Worm (Caenorhabditis elegans) whole organism, L4 larva: ENCODE results near the gene wapl-1.

Experiments used
- D1046.2 ChIP-seq: fragments of 200-800 bp; sonication (Bioruptor generic); IDR thresholded peaks from 2 replicates; pipeline ENCODE4 v1.3.6; 2022; ENCODE audit warnings: missing genetic modification characterization, missing compliant biosample characterization
- F44E2.7 ChIP-seq: fragments of 200-800 bp; sonication (Bioruptor generic); IDR thresholded peaks from 2 replicates; pipeline ENCODE4 v2.1.2; 2022; ENCODE audit warnings: missing genetic modification characterization, missing compliant biosample characterization
- Y105C5A.15 ChIP-seq: fragments of 200-800 bp; sonication (Bioruptor generic); IDR thresholded peaks from 2 replicates; pipeline ENCODE4 v1.3.6; 2022; ENCODE audit warnings: missing genetic modification characterization, missing compliant biosample characterization
- Y5F2A.4 ChIP-seq: fragments of 200-800 bp; sonication (Bioruptor generic); optimal IDR thresholded peaks from 2 replicates; lab custom pipeline; 2018; ENCODE audit warnings: mild to moderate bottlenecking, missing genetic modification characterization, missing compliant biosample characterization
- aha-1 ChIP-seq: fragments of 150-350 bp; peaks from one replicate; lab custom pipeline; 2014; ENCODE audit warnings: missing biosample characterization, missing genetic modification characterization
- aly-2 ChIP-seq: sonication (generic microtip); optimal IDR thresholded peaks from 2 replicates; lab custom pipeline; 2018; ENCODE audit warnings: missing biosample characterization, missing genetic modification characterization
- arid-1 ChIP-seq: fragments of 200-800 bp; sonication (Bioruptor generic); conservative IDR thresholded peaks from 2 replicates; pipeline ENCODE4 v1.3.6; 2022; ENCODE audit warnings: missing genetic modification reagents, missing genetic modification characterization, missing compliant biosample characterization
- ceh-32 ChIP-seq: sonication (generic microtip); optimal IDR thresholded peaks from 2 replicates; lab custom pipeline; 2016; ENCODE audit warnings: mild to moderate bottlenecking, missing genetic modification characterization, missing compliant biosample characterization; ENCODE audit not compliant: poor library complexity
- ces-1 ChIP-seq: fragments of 150-350 bp; sonication (generic microtip); optimal IDR thresholded peaks from 4 replicates; lab custom pipeline; 2014; ENCODE audit warnings: missing biosample characterization, missing genetic modification reagents, missing genetic modification characterization
- cey-2 ChIP-seq: sonication (generic microtip); optimal IDR thresholded peaks from 3 replicates; lab custom pipeline; 2017; ENCODE audit warnings: missing genetic modification characterization, mild to moderate bottlenecking, missing compliant biosample characterization, antibody characterized with exemption, borderline replicate concordance; ENCODE audit not compliant: insufficient read depth
- daf-12 ChIP-seq: fragments of 150-350 bp; optimal IDR thresholded peaks from 2 replicates; lab custom pipeline; 2014; ENCODE audit warnings: missing biosample characterization, missing genetic modification reagents, missing genetic modification characterization
- daf-16 ChIP-seq, 3 experiments: sonication (generic microtip); optimal IDR thresholded peaks; 2 replicates each; lab custom pipeline; 2016 to 2017; ENCODE audit warnings: missing genetic modification characterization in 3 of 3, missing genetic modification reagents in 3 of 3, mild to moderate bottlenecking in 2 of 3, missing compliant biosample characterization in 2 of 3, missing biosample characterization in 1 of 3, moderate library complexity in 1 of 3
- dmd-8 ChIP-seq: fragments of 200-800 bp; sonication (Bioruptor generic); IDR thresholded peaks from 2 replicates; pipeline ENCODE4 v1.3.6; 2022; ENCODE audit warnings: missing genetic modification characterization, missing compliant biosample characterization
- dve-1 ChIP-seq: sonication (generic microtip); optimal IDR thresholded peaks from 2 replicates; lab custom pipeline; 2017; ENCODE audit warnings: antibody characterized with exemption, mild to moderate bottlenecking, missing genetic modification characterization, missing compliant biosample characterization; ENCODE audit not compliant: insufficient read depth
- egl-43 ChIP-seq: fragments of 200-800 bp; sonication (Bioruptor generic); IDR thresholded peaks from 2 replicates; pipeline ENCODE4 v1.3.6; 2022; ENCODE audit warnings: missing genetic modification reagents, missing genetic modification characterization, missing compliant biosample characterization
- hif-1 ChIP-seq, 2 experiments: sonication (generic microtip); optimal IDR thresholded peaks; 2 replicates each; lab custom pipeline; 2016 to 2017; ENCODE audit warnings: missing compliant biosample characterization in 2 of 2, missing genetic modification characterization in 2 of 2, missing genetic modification reagents in 2 of 2, missing genotype in 2 of 2, mild to moderate bottlenecking in 1 of 2
- hlh-11 ChIP-seq: fragments of 200-800 bp; sonication (Bioruptor generic); optimal IDR thresholded peaks from 2 replicates; lab custom pipeline; 2018; ENCODE audit warnings: mild to moderate bottlenecking, missing genetic modification characterization, missing compliant biosample characterization
- hmg-1.1 ChIP-seq: fragments of 200-800 bp; sonication (Bioruptor generic); IDR thresholded peaks from 2 replicates; pipeline ENCODE4 v1.3.6; 2022; ENCODE audit warnings: missing genetic modification reagents, missing genetic modification characterization, missing compliant biosample characterization
- lin-39 ChIP-seq: fragments of 150-350 bp; optimal IDR thresholded peaks from 2 replicates; lab custom pipeline; 2014; ENCODE audit warnings: missing biosample characterization, missing genetic modification reagents, missing genetic modification characterization
- lsy-2 ChIP-seq, 2 experiments: fragments of 150-350 bp in 1 of 2; sonication (generic microtip) in 1 of 2; optimal IDR thresholded peaks; 2 replicates each; lab custom pipeline; 2014 to 2017; ENCODE audit warnings: missing biosample characterization in 2 of 2, missing genetic modification characterization in 2 of 2
- mdl-1 ChIP-seq, 2 experiments: fragments of 150-350 bp in 1 of 2; sonication (generic microtip) in 1 of 2; optimal IDR thresholded peaks; 2 replicates each; lab custom pipeline; 2014 to 2017; ENCODE audit warnings: missing biosample characterization in 2 of 2, missing genetic modification characterization in 2 of 2
- mep-1 ChIP-seq: fragments of 150-350 bp; sonication (generic microtip); optimal IDR thresholded peaks from 3 replicates; lab custom pipeline; 2014; ENCODE audit warnings: missing biosample characterization, missing genetic modification characterization
- mxl-2 ChIP-seq: fragments of 200-800 bp; sonication (Bioruptor generic); conservative IDR thresholded peaks from 2 replicates; pipeline ENCODE4 v1.3.6; 2022; ENCODE audit warnings: missing genetic modification reagents, missing genetic modification characterization, missing compliant biosample characterization
- mxl-3 ChIP-seq: fragments of 200-800 bp; sonication (Bioruptor generic); optimal IDR thresholded peaks from 2 replicates; lab custom pipeline; 2018; ENCODE audit warnings: mild to moderate bottlenecking, missing genetic modification characterization, missing compliant biosample characterization
- nhr-28 ChIP-seq: fragments of 150-350 bp; optimal IDR thresholded peaks from 2 replicates; lab custom pipeline; 2014; ENCODE audit warnings: missing biosample characterization, missing genetic modification characterization
- nhr-41 ChIP-seq: fragments of 200-800 bp; sonication (Bioruptor generic); IDR thresholded peaks from 2 replicates; pipeline ENCODE4 v1.3.6; 2022; ENCODE audit warnings: missing genetic modification reagents, missing genetic modification characterization, missing compliant biosample characterization
- nhr-48 ChIP-seq: sonication (generic microtip); optimal IDR thresholded peaks from 2 replicates; lab custom pipeline; 2016; ENCODE audit warnings: mild to moderate bottlenecking, missing genetic modification characterization, missing compliant biosample characterization
- nhr-77 ChIP-seq: fragments of 150-350 bp; optimal IDR thresholded peaks from 2 replicates; lab custom pipeline; 2014; ENCODE audit warnings: missing biosample characterization, missing genetic modification characterization
- pha-4 ChIP-seq, 2 experiments: fragments of 150-350 bp in 1 of 2; fragments of 200-800 bp in 1 of 2; sonication (Bioruptor generic) in 1 of 2; IDR thresholded peaks in 1 of 2; optimal IDR thresholded peaks in 1 of 2; 2 replicates each; pipeline versions ENCODE4 v1.3.6 to Lab custom; 2014 to 2022; ENCODE audit warnings: missing genetic modification characterization in 2 of 2, missing genetic modification reagents in 2 of 2, missing biosample characterization in 1 of 2, missing compliant biosample characterization in 1 of 2
- pqm-1 ChIP-seq: sonication (generic microtip); optimal IDR thresholded peaks from 2 replicates; lab custom pipeline; 2017; ENCODE audit warnings: missing biosample characterization, missing genetic modification characterization
- rbr-2 ChIP-seq: sonication (generic microtip); optimal IDR thresholded peaks from 2 replicates; lab custom pipeline; 2016; ENCODE audit warnings: missing genotype, missing genetic modification characterization, missing compliant biosample characterization
- sdz-12 ChIP-seq: fragments of 200-800 bp; sonication (Bioruptor generic); optimal IDR thresholded peaks from 2 replicates; lab custom pipeline; 2018; ENCODE audit warnings: mild to moderate bottlenecking, missing genetic modification characterization, missing compliant biosample characterization
- set-16 ChIP-seq: fragments of 200-800 bp; sonication (Bioruptor generic); IDR thresholded peaks from 2 replicates; pipeline ENCODE4 v1.3.6; 2022; ENCODE audit warnings: missing genetic modification reagents, missing genetic modification characterization, missing compliant biosample characterization
- skn-1 ChIP-seq: fragments of 150-350 bp; optimal IDR thresholded peaks from 2 replicates; lab custom pipeline; 2014; ENCODE audit warnings: missing biosample characterization, missing genetic modification characterization
- spr-1 ChIP-seq: sonication (generic microtip); optimal IDR thresholded peaks from 2 replicates; lab custom pipeline; 2016; ENCODE audit warnings: mild to moderate bottlenecking, missing genetic modification characterization, missing compliant biosample characterization
- tag-97 ChIP-seq: fragments of 200-800 bp; sonication (Bioruptor generic); IDR thresholded peaks from 2 replicates; pipeline ENCODE4 v1.3.6; 2022; ENCODE audit warnings: missing genetic modification characterization, missing compliant biosample characterization
- tra-1 ChIP-seq: fragments of 200-800 bp; sonication (Bioruptor generic); IDR thresholded peaks from 2 replicates; pipeline ENCODE4 v1.3.6; 2022; ENCODE audit warnings: missing genetic modification reagents, missing genetic modification characterization, missing compliant biosample characterization
- unc-62 ChIP-seq, 3 experiments: fragments of 150-350 bp in 1 of 3; sonication (generic microtip); optimal IDR thresholded peaks in 2 of 3; peaks in 1 of 3; 1 replicate in 1 of 3; 2 replicates in 2 of 3; lab custom pipeline; 2014 to 2017; ENCODE audit warnings: missing biosample characterization in 3 of 3, missing genetic modification characterization in 3 of 3, missing genetic modification reagents in 3 of 3, missing genotype in 1 of 3
- vab-7 ChIP-seq: fragments of 200-800 bp; sonication (Bioruptor generic); IDR thresholded peaks from 2 replicates; pipeline ENCODE4 v1.3.6; 2022; ENCODE audit warnings: missing genetic modification reagents, missing genetic modification characterization, missing compliant biosample characterization
- zfp-3 ChIP-seq: fragments of 200-800 bp; sonication (Bioruptor generic); conservative IDR thresholded peaks from 2 replicates; pipeline ENCODE4 v1.3.6; 2022; ENCODE audit warnings: missing genetic modification reagents, missing genetic modification characterization, missing compliant biosample characterization

The wapl-1 gene

ce11 chrIV:4398420-4398819, 47.1 kb downstream of the wapl-1 start (continued):
- TF ChIP-seq Y105C5A.15: no peak
- no peak for TF ChIP-seq spr-1 (tag; lab: Kevin White, UChicago)
- no peak for TF ChIP-seq nhr-48 (tag; lab: Kevin White, UChicago)
- TF ChIP-seq mep-1 (tag; lab: Kevin White, UChicago): peak; percentile 39
- no peak for TF ChIP-seq Y5F2A.4 (GFP tag; lab: Kevin White, UChicago)
- TF ChIP-seq skn-1 (tag; lab: Kevin White, UChicago): no peak
- peak; percentile 46 for TF ChIP-seq hmg-1.1
- TF ChIP-seq D1046.2 (GFP tag; lab: Robert Waterston, UW): no peak
- peak; percentile 64 for TF ChIP-seq set-16 (GFP tag; lab: Robert Waterston, UW)
- TF ChIP-seq lin-39 (tag; lab: Kevin White, UChicago): no peak
- TF ChIP-seq ceh-32: no peak
- no peak for TF ChIP-seq zfp-3 (GFP tag; lab: Robert Waterston, UW)
- TF ChIP-seq nhr-77 (tag; lab: Kevin White, UChicago): no peak
- TF ChIP-seq egl-43: peak; percentile 37; the same call in 1 of the 2 replicates
- no peak for TF ChIP-seq F44E2.7
- no peak for TF ChIP-seq unc-62 (GFP tag; optimal IDR thresholded peaks at IDR 0.05 in 1 of 2; lab: Kevin White, UChicago)
- no peak for TF ChIP-seq unc-62 (tag; optimal IDR thresholded peaks at IDR 0.05; lab: Kevin White, UChicago)
- no peak for TF ChIP-seq tra-1 (GFP tag; lab: Robert Waterston, UW)

- no peak for TF ChIP-seq aly-2 (tag; lab: Kevin White, UChicago)
- TF ChIP-seq aha-1 (tag; lab: Kevin White, UChicago): peak; percentile 24
- no peak for TF ChIP-seq arid-1
These were observed 48.0 kb downstream of the wapl-1 start for ce11 chrIV:4397586-4397985.

DNA sequence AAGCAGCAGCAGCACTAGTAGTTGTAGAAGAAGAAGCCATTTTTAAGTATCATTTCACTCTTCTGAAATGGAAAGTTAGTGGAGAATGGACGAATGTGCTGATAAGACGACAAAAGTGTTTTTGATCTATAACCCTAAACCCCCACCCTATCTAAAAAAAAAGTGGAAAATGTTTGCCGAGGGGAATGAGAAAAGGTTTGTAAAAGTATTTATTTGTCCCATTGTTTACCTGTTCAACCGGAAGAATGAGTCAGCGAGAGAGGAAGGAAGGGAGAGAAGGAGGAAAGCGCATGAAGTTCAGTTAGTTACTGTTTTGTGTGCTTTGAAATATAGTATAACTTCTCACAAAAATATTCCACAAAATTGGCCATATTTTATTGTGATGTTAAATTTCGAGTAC, 48.4 kb downstream of the wapl-1 start:
- TF ChIP-seq pqm-1 (tag; lab: Kevin White, UChicago): peak; percentile 18
- no peak for TF ChIP-seq vab-7 (GFP tag; lab: Robert Waterston, UW)
- TF ChIP-seq dve-1 (tag; lab: Kevin White, UChicago): peak; percentile 29
- no peak for TF ChIP-seq spr-1 (tag; lab: Kevin White, UChicago)
- peak in 1 of 2 experiments; percentile 16 for TF ChIP-seq lsy-2 (tag; optimal IDR thresholded peaks at IDR 0.05; lab: Kevin White, UChicago)
- no peak for TF ChIP-seq daf-16 (GFP tag; optimal IDR thresholded peaks at IDR 0.05; lab: Kevin White, UChicago)
- TF ChIP-seq daf-16 (tag; optimal IDR thresholded peaks at IDR 0.05; lab: Kevin White, UChicago): peak; percentile 76
- no peak for TF ChIP-seq pha-4 (GFP tag; IDR thresholded peaks at IDR 0.05; lab: Robert Waterston, UW)
- peak; percentile 47 for TF ChIP-seq pha-4 (tag; optimal IDR thresholded peaks at IDR 0.05; lab: Kevin White, UChicago)
- peak; percentile 9 for TF ChIP-seq mep-1 (tag; lab: Kevin White, UChicago)
- TF ChIP-seq, all 104 proteins: peak for 6

ce11 chrIV:4396052-4396821, 49.3 kb downstream of the wapl-1 start:
- TF ChIP-seq hlh-11 (tag; lab: Kevin White, UChicago) (peak; percentile 57), hif-1 (tag; optimal IDR thresholded peaks at IDR 0.05; lab: Kevin White, UChicago) (no peak), lsy-2 (tag; optimal IDR thresholded peaks at IDR 0.05; lab: Kevin White, UChicago) (peak in 1 of 2 experiments; percentile 2), aha-1 (tag; lab: Kevin White, UChicago) (peak; percentile 92), nhr-41 (no peak), mxl-2 (GFP tag; lab: Robert Waterston, UW) (no peak), nhr-48 (tag; lab: Kevin White, UChicago) (no peak), daf-12 (no peak), dmd-8 (GFP tag; lab: Robert Waterston, UW) (no peak), ces-1 (GFP tag; lab: Kevin White, UChicago) (no peak), F44E2.7 (no peak), sdz-12 (GFP tag; lab: Kevin White, UChicago) (no peak), mep-1 (tag; lab: Kevin White, UChicago) (peak; percentile 4), rbr-2 (tag; lab: Kevin White, UChicago) (no peak), mxl-3 (GFP tag; lab: Kevin White, UChicago) (peak; percentile 43), mdl-1 (tag; optimal IDR thresholded peaks at IDR 0.05; lab: Kevin White, UChicago) (peak in 1 of 2 experiments; percentile 15), nhr-28 (tag; lab: Kevin White, UChicago) (peak; percentile 70), unc-62 (GFP tag; optimal IDR thresholded peaks at IDR 0.05 in 1 of 2; lab: Kevin White, UChicago) (peak in 1 of 2 experiments; percentile 17), unc-62 (tag; optimal IDR thresholded peaks at IDR 0.05; lab: Kevin White, UChicago) (no peak), tag-97 (GFP tag; lab: Robert Waterston, UW) (no peak), set-16 (GFP tag; lab: Robert Waterston, UW) (peak; percentile 25; the same call in 1 of the 2 replicates), aly-2 (tag; lab: Kevin White, UChicago) (no peak), vab-7 (GFP tag; lab: Robert Waterston, UW) (no peak), cey-2 (tag; lab: Kevin White, UChicago) (no peak)
